Fruit fly (Drosophila melanogaster) whole organism, embryonic: ENCODE measurements around the gene CG10750.
A peak's percentile ranks its signal among the peaks of the same experiment; 100 is the strongest.

ENCODE experiments used
- Atf-2 ChIP-seq: fragments of 200-800 bp; sonication (Bioruptor generic); optimal IDR thresholded peaks from 2 replicates; lab custom pipeline; 2016; ENCODE audit warnings: missing biosample characterization, missing genetic modification characterization
- Bdp1 ChIP-seq: fragments of 200-800 bp; sonication (Bioruptor generic); optimal IDR thresholded peaks from 3 replicates; lab custom pipeline; 2016; ENCODE audit warnings: missing biosample characterization, missing genetic modification characterization
- BtbVII ChIP-seq: fragments of 200-800 bp; sonication (Bioruptor generic); optimal IDR thresholded peaks from 3 replicates; lab custom pipeline; 2017; ENCODE audit warnings: missing biosample characterization, mild to moderate bottlenecking, missing genetic modification characterization
- CG1024 ChIP-seq: fragments of 200-800 bp; sonication (Bioruptor generic); IDR thresholded peaks from 2 replicates; pipeline ENCODE4 v1.3.6; 2022; ENCODE audit warnings: missing biosample characterization, missing genetic modification characterization
- CG10321 ChIP-seq: fragments of 200-800 bp; sonication (Bioruptor generic); IDR thresholded peaks from 2 replicates; pipeline ENCODE4 v1.3.6; 2022; ENCODE audit warnings: missing biosample characterization, missing genetic modification characterization
- CG10462 ChIP-seq: fragments of 200-800 bp; sonication (Bioruptor generic); optimal IDR thresholded peaks from 2 replicates; lab custom pipeline; 2016; ENCODE audit warnings: missing biosample characterization, missing genetic modification characterization
- CG13424 ChIP-seq: fragments of 200-800 bp; sonication (Bioruptor generic); optimal IDR thresholded peaks from 2 replicates; lab custom pipeline; 2019; ENCODE audit warnings: missing biosample characterization, mild to moderate bottlenecking, missing genetic modification characterization, moderate library complexity
- CG14050 ChIP-seq: fragments of 200-800 bp; sonication (Bioruptor generic); IDR thresholded peaks from 3 replicates; pipeline ENCODE4 v1.3.6; 2022; ENCODE audit warnings: missing biosample characterization, missing genetic modification characterization
- CG15514 ChIP-seq: fragments of 200-800 bp; sonication (Bioruptor generic); optimal IDR thresholded peaks from 3 replicates; lab custom pipeline; 2017; ENCODE audit warnings: missing biosample characterization, missing genetic modification characterization, mild to moderate bottlenecking, moderate library complexity, missing genetic modification reagents
- CG16813 ChIP-seq: fragments of 200-800 bp; sonication (Bioruptor generic); IDR thresholded peaks from 3 replicates; pipeline ENCODE4 v1.3.6; 2022; ENCODE audit warnings: missing biosample characterization, missing genetic modification characterization; ENCODE audit not compliant: partially characterized antibody
- CG16815 ChIP-seq: fragments of 200-800 bp; sonication (Bioruptor generic); optimal IDR thresholded peaks from 3 replicates; lab custom pipeline; 2017; ENCODE audit warnings: missing biosample characterization, mild to moderate bottlenecking, missing genetic modification characterization
- CG18476 ChIP-seq: fragments of 200-800 bp; sonication (Bioruptor generic); optimal IDR thresholded peaks from 2 replicates; lab custom pipeline; 2016; ENCODE audit warnings: missing biosample characterization, mild to moderate bottlenecking, missing genetic modification characterization
- CG18599 ChIP-seq: fragments of 200-800 bp; sonication (Bioruptor generic); optimal IDR thresholded peaks from 3 replicates; lab custom pipeline; 2017; ENCODE audit warnings: missing biosample characterization, missing genetic modification characterization, mild to moderate bottlenecking, moderate library complexity, missing genetic modification reagents
- CG2129 ChIP-seq: fragments of 200-800 bp; sonication (Bioruptor generic); IDR thresholded peaks from 2 replicates; pipeline ENCODE4 v1.3.6; 2022; ENCODE audit warnings: missing biosample characterization, missing genetic modification characterization; ENCODE audit not compliant: partially characterized antibody
- CG30431 ChIP-seq: fragments of 200-800 bp; sonication (Bioruptor generic); optimal IDR thresholded peaks from 2 replicates; lab custom pipeline; 2017; ENCODE audit warnings: missing biosample characterization, missing genetic modification characterization
- CG31441 ChIP-seq: fragments of 200-800 bp; sonication (Bioruptor generic); IDR thresholded peaks from 2 replicates; pipeline ENCODE4 v1.3.6; 2022; ENCODE audit warnings: missing biosample characterization, missing genetic modification characterization
- CG7556 ChIP-seq: fragments of 200-800 bp; sonication (Bioruptor generic); optimal IDR thresholded peaks from 2 replicates; lab custom pipeline; 2017; ENCODE audit warnings: missing biosample characterization, mild to moderate bottlenecking, missing genetic modification characterization
- CG7987 ChIP-seq: fragments of 200-800 bp; sonication (Bioruptor generic); optimal IDR thresholded peaks from 2 replicates; lab custom pipeline; 2018; ENCODE audit warnings: missing biosample characterization, mild to moderate bottlenecking, missing genetic modification characterization, moderate library complexity
- CG8089 ChIP-seq: fragments of 200-800 bp; sonication (Bioruptor generic); optimal IDR thresholded peaks from 3 replicates; lab custom pipeline; 2016; ENCODE audit warnings: missing biosample characterization, missing genetic modification characterization
- CG8944 ChIP-seq: fragments of 200-800 bp; sonication (Bioruptor generic); optimal IDR thresholded peaks from 3 replicates; lab custom pipeline; 2016; ENCODE audit warnings: missing biosample characterization, missing genetic modification characterization
- CHES-1-like ChIP-seq: fragments of 200-800 bp; sonication (Bioruptor generic); optimal IDR thresholded peaks from 2 replicates; lab custom pipeline; 2016; ENCODE audit warnings: missing biosample characterization, missing genetic modification characterization
- Camta ChIP-seq: fragments of 200-800 bp; sonication (Bioruptor generic); optimal IDR thresholded peaks from 2 replicates; lab custom pipeline; 2016; ENCODE audit warnings: missing biosample characterization, missing genetic modification characterization
- CkIIα-i1 ChIP-seq: fragments of 200-800 bp; sonication (Bioruptor generic); IDR thresholded peaks from 2 replicates; pipeline ENCODE4 v1.3.6; 2022; ENCODE audit warnings: missing biosample characterization, missing genetic modification characterization
- Doc3 ChIP-seq: fragments of 200-800 bp; sonication (Bioruptor generic); IDR thresholded peaks from 3 replicates; pipeline ENCODE4 v1.3.6; 2022; ENCODE audit warnings: missing biosample characterization, missing genetic modification characterization; ENCODE audit not compliant: partially characterized antibody
- Elba2 ChIP-seq: fragments of 200-800 bp; sonication (Bioruptor generic); optimal IDR thresholded peaks from 3 replicates; lab custom pipeline; 2016; ENCODE audit warnings: missing biosample characterization, missing genetic modification characterization
- Ets97D ChIP-seq: fragments of 200-800 bp; sonication (Bioruptor generic); optimal IDR thresholded peaks from 3 replicates; lab custom pipeline; 2016; ENCODE audit warnings: missing biosample characterization, missing genetic modification characterization
- Gsc ChIP-seq: fragments of 200-800 bp; sonication (Bioruptor generic); IDR thresholded peaks from 2 replicates; pipeline ENCODE4 v1.3.6; 2022; ENCODE audit warnings: missing biosample characterization, missing genetic modification characterization
- Hmr ChIP-seq: fragments of 200-800 bp; sonication (Bioruptor generic); optimal IDR thresholded peaks from 3 replicates; lab custom pipeline; 2017; ENCODE audit warnings: mild to moderate bottlenecking, missing biosample characterization, missing genetic modification reagents, missing genetic modification characterization
- Hr3 ChIP-seq: fragments of 200-800 bp; sonication (Bioruptor generic); optimal IDR thresholded peaks from 3 replicates; lab custom pipeline; 2016; ENCODE audit warnings: missing biosample characterization, missing genetic modification characterization
- MTF-1 ChIP-seq: fragments of 200-800 bp; sonication (Bioruptor generic); optimal IDR thresholded peaks from 2 replicates; lab custom pipeline; 2018; ENCODE audit warnings: missing biosample characterization, mild to moderate bottlenecking, missing genetic modification characterization, borderline replicate concordance
- Oli ChIP-seq: fragments of 200-800 bp; sonication (Bioruptor generic); optimal IDR thresholded peaks from 2 replicates; lab custom pipeline; 2018; ENCODE audit warnings: missing biosample characterization, mild to moderate bottlenecking, missing genetic modification characterization, moderate library complexity
- Opbp ChIP-seq: fragments of 200-800 bp; sonication (Bioruptor generic); IDR thresholded peaks from 3 replicates; pipeline ENCODE4 v1.3.6; 2022; ENCODE audit warnings: missing biosample characterization, missing genetic modification characterization; ENCODE audit not compliant: partially characterized antibody
- abd-A ChIP-seq: fragments of 200-800 bp; sonication (Bioruptor generic); optimal IDR thresholded peaks from 3 replicates; lab custom pipeline; 2019; ENCODE audit warnings: missing biosample characterization, mild to moderate bottlenecking, missing genetic modification characterization, moderate library complexity
- al ChIP-seq: fragments of 200-800 bp; sonication (Bioruptor generic); IDR thresholded peaks from 2 replicates; pipeline ENCODE4 v1.3.6; 2022; ENCODE audit warnings: missing biosample characterization, missing genetic modification characterization
- aop ChIP-seq: fragments of 200-800 bp; sonication (Bioruptor generic); IDR thresholded peaks from 2 replicates; pipeline ENCODE4 v1.3.6; 2022; ENCODE audit warnings: missing biosample characterization, missing genetic modification characterization
- ase ChIP-seq: fragments of 200-800 bp; sonication (Bioruptor generic); IDR thresholded peaks from 3 replicates; pipeline ENCODE4 v1.3.6; 2022; ENCODE audit warnings: missing biosample characterization, missing genetic modification characterization
- bigmax ChIP-seq: fragments of 200-800 bp; sonication (Bioruptor generic); optimal IDR thresholded peaks from 2 replicates; lab custom pipeline; 2018; ENCODE audit warnings: missing biosample characterization, mild to moderate bottlenecking, missing genetic modification characterization
- bsh ChIP-seq, 2 experiments: fragments of 200-800 bp; sonication (Bioruptor generic); optimal IDR thresholded peaks; 2 replicates each; lab custom pipeline; 2017 to 2018; ENCODE audit warnings: mild to moderate bottlenecking in 2 of 2, missing biosample characterization in 2 of 2, missing genetic modification characterization in 2 of 2, moderate library complexity in 1 of 2
- ci ChIP-seq: fragments of 200-800 bp; sonication (Bioruptor generic); IDR thresholded peaks from 3 replicates; pipeline ENCODE4 v1.3.6; 2022; ENCODE audit warnings: missing biosample characterization, missing genetic modification characterization
- dati ChIP-seq: fragments of 200-800 bp; sonication (Bioruptor generic); IDR thresholded peaks from 2 replicates; pipeline ENCODE4 v1.3.6; 2022; ENCODE audit warnings: missing biosample characterization, missing genetic modification characterization
- fd96Cb ChIP-seq: fragments of 200-800 bp; sonication (Bioruptor generic); optimal IDR thresholded peaks from 2 replicates; lab custom pipeline; 2018; ENCODE audit warnings: missing biosample characterization, mild to moderate bottlenecking, missing genetic modification characterization, moderate library complexity
- gce ChIP-seq: fragments of 200-800 bp; sonication (Bioruptor generic); IDR thresholded peaks from 3 replicates; pipeline ENCODE4 v1.3.6; 2022; ENCODE audit warnings: missing biosample characterization, missing genetic modification characterization
- ham ChIP-seq: fragments of 200-800 bp; sonication (Bioruptor generic); IDR thresholded peaks from 2 replicates; pipeline ENCODE4 v1.3.6; 2022; ENCODE audit warnings: missing biosample characterization, missing genetic modification characterization
- hb ChIP-seq: fragments of 200-800 bp; sonication (Bioruptor generic); IDR thresholded peaks from 3 replicates; pipeline ENCODE4 v1.3.6; 2022; ENCODE audit warnings: missing biosample characterization, missing genetic modification characterization; ENCODE audit not compliant: partially characterized antibody
- kay ChIP-seq: fragments of 200-800 bp; sonication (Bioruptor generic); optimal IDR thresholded peaks from 2 replicates; lab custom pipeline; 2016; ENCODE audit warnings: missing biosample characterization, missing genetic modification characterization
- ken ChIP-seq: fragments of 200-800 bp; sonication (Bioruptor generic); IDR thresholded peaks from 3 replicates; pipeline ENCODE4 v1.3.6; 2022; ENCODE audit warnings: missing biosample characterization, missing genetic modification characterization
- p53 ChIP-seq: fragments of 200-800 bp; sonication (Bioruptor generic); optimal IDR thresholded peaks from 2 replicates; lab custom pipeline; 2016; ENCODE audit warnings: missing biosample characterization, missing genetic modification characterization
- psq ChIP-seq: fragments of 200-800 bp; sonication (Bioruptor generic); optimal IDR thresholded peaks from 2 replicates; lab custom pipeline; 2017; ENCODE audit warnings: missing biosample characterization, missing genetic modification characterization
- row ChIP-seq: fragments of 200-800 bp; sonication (Bioruptor generic); IDR thresholded peaks from 3 replicates; pipeline ENCODE4 v1.3.6; 2022; ENCODE audit warnings: missing biosample characterization, missing genetic modification characterization
- sima ChIP-seq: fragments of 200-800 bp; sonication (Bioruptor generic); optimal IDR thresholded peaks from 2 replicates; lab custom pipeline; 2016; ENCODE audit warnings: missing biosample characterization, missing genetic modification characterization
- tup ChIP-seq: fragments of 200-800 bp; sonication (Bioruptor generic); optimal IDR thresholded peaks from 2 replicates; lab custom pipeline; 2016; ENCODE audit warnings: missing biosample characterization, mild to moderate bottlenecking, missing genetic modification characterization, moderate library complexity

The CG10750 gene

dm6 chr2L:19325420-19325819, 25.4 kb downstream of the CG10750 start (continued):
- TF ChIP-seq ham (GFP tag; lab: Robert Waterston, UW): no peak
- TF ChIP-seq Oli (tag; lab: Kevin White, UChicago): peak; percentile 41
- peak in 1 of 2 experiments; percentile 24 for TF ChIP-seq bsh (GFP tag; optimal IDR thresholded peaks at IDR 0.05; lab: Kevin White, UChicago)
- TF ChIP-seq CkIIα-i1 (GFP tag; lab: Robert Waterston, UW): no peak
- no peak for TF ChIP-seq ken (GFP tag; lab: Robert Waterston, UW)
- TF ChIP-seq ase (GFP tag; lab: Robert Waterston, UW): no peak
- no peak for TF ChIP-seq Hmr (GFP tag; lab: Kevin White, UChicago)
- no peak for TF ChIP-seq p53 (GFP tag; lab: Kevin White, UChicago)
- TF ChIP-seq CG10462 (GFP tag; lab: Kevin White, UChicago): no peak
- no peak for TF ChIP-seq CG7987
- no peak for TF ChIP-seq hb (GFP tag; lab: Robert Waterston, UW)
- TF ChIP-seq fd96Cb: peak; percentile 1
- no peak for TF ChIP-seq Opbp (GFP tag; lab: Robert Waterston, UW)
- TF ChIP-seq CG14050 (GFP tag; lab: Robert Waterston, UW): no peak
- no peak for TF ChIP-seq CG1024
- 0 out of 2 replicates have a peak, but pooled peaks have one; percentile 23 for TF ChIP-seq CG31441 (GFP tag; lab: Robert Waterston, UW)
- TF ChIP-seq Bdp1 (GFP tag; lab: Kevin White, UChicago): no peak
- no peak for TF ChIP-seq gce (GFP tag; lab: Robert Waterston, UW)
- no peak for TF ChIP-seq Hr3 (GFP tag; lab: Kevin White, UChicago)
- no peak for TF ChIP-seq psq
- TF ChIP-seq al: no peak
- no peak for TF ChIP-seq abd-A (tag; lab: Kevin White, UChicago)
- TF ChIP-seq kay (GFP tag; lab: Kevin White, UChicago): no peak
- no peak for TF ChIP-seq sima
- no peak for TF ChIP-seq tup (GFP tag; lab: Kevin White, UChicago)
- no peak for TF ChIP-seq CG16815 (GFP tag; lab: Kevin White, UChicago)
- TF ChIP-seq CG8089 (GFP tag; lab: Kevin White, UChicago): no peak
- TF ChIP-seq BtbVII (GFP tag; lab: Kevin White, UChicago): no peak
- no peak for TF ChIP-seq CG13424 (tag; lab: Kevin White, UChicago)
- no peak for TF ChIP-seq MTF-1 (GFP tag; lab: Kevin White, UChicago)
- TF ChIP-seq Gsc (GFP tag; lab: Robert Waterston, UW): no peak
- TF ChIP-seq bigmax: no peak
- TF ChIP-seq CG16813 (GFP tag; lab: Robert Waterston, UW): no peak
- peak; percentile 24; the same call in 2 of the 3 replicates for TF ChIP-seq row (GFP tag; lab: Robert Waterston, UW)
- TF ChIP-seq CG18599 (GFP tag; lab: Kevin White, UChicago): no peak
- no peak for TF ChIP-seq CHES-1-like
- TF ChIP-seq CG30431 (GFP tag; lab: Kevin White, UChicago): no peak
- TF ChIP-seq Atf-2: no peak
- no peak for TF ChIP-seq Camta (GFP tag; lab: Kevin White, UChicago)
- TF ChIP-seq Elba2 (GFP tag; lab: Kevin White, UChicago): no peak
- 0 out of 3 replicates have a peak, but pooled peaks have one; percentile 57 for TF ChIP-seq ci (GFP tag; lab: Robert Waterston, UW)
- no peak for TF ChIP-seq CG15514 (GFP tag; lab: Kevin White, UChicago)
- no peak for TF ChIP-seq CG7556 (GFP tag; lab: Kevin White, UChicago)
- TF ChIP-seq Ets97D (GFP tag; lab: Kevin White, UChicago): no peak
- TF ChIP-seq CG10321 (GFP tag; lab: Robert Waterston, UW): no peak
- no peak for TF ChIP-seq CG2129 (GFP tag; lab: Robert Waterston, UW)
- TF ChIP-seq Doc3 (GFP tag; lab: Robert Waterston, UW): no peak
- no peak for TF ChIP-seq CG18476 (GFP tag; lab: Kevin White, UChicago)
- no peak for TF ChIP-seq aop (GFP tag; lab: Robert Waterston, UW)
- TF ChIP-seq dati (GFP tag; lab: Robert Waterston, UW): no peak
- TF ChIP-seq CG8944 (GFP tag; lab: Kevin White, UChicago): no peak
